Worm (Caenorhabditis elegans): ENCODE results near the gene grwd-1.

DNA sequence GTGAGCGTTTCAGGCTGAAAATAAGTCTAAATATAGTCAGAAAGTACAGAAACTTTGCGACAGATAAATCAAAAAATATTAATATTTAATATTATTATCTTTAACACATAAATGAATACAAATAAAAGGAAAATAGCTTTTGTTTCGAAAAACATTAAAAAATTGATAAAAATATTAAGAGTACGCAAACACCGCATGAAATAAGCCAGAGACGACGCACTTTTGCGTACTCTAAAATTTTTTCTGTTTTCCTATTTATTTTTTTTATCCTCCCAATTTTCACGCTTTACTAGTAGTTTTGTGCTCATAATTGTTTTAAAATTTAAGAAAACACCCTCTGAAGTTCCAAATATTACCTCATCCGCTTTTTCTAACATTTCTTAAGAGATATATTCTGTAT, at the start of gene grwd-1, which contains the start of gene rbm-42:
- TF ChIP-seq flt-1 (GFP tag; IDR thresholded peaks at IDR 0.05) (no peak), ref-1 (GFP tag; conservative IDR thresholded peaks at IDR 0.05) (no peak), klf-2 (GFP tag; conservative IDR thresholded peaks at IDR 0.05) (no peak), ztf-29 (GFP tag; IDR thresholded peaks at IDR 0.05) (no peak), T22C8.4 (GFP tag; IDR thresholded peaks at IDR 0.05) (no peak), ztf-23 (GFP tag; IDR thresholded peaks at IDR 0.05) (peak; percentile 36; the same call in 1 of the 2 replicates), cog-1 (tag; optimal IDR thresholded peaks at IDR 0.05) (peak; percentile 2), tab-1 (GFP tag; IDR thresholded peaks at IDR 0.05) (no peak), med-1 (GFP tag; optimal IDR thresholded peaks at IDR 0.05; ENCODE audit: insufficient read depth) (no peak)
